Worm (Caenorhabditis elegans): ENCODE measurements around the gene ZK813.6.

ce11 chrX:3470307-3470706 is 45.7 kb downstream of the ZK813.6 start:
- TF ChIP-seq him-1 (tag; optimal IDR thresholded peaks at IDR 0.05) (no peak), dao-5 (tag; optimal IDR thresholded peaks at IDR 0.05) (no peak)

Measured in whole organism, L4/young adult.